Worm (Caenorhabditis elegans) whole organism, late embryonic: ENCODE data around the gene grd-14.

Source experiments
- F13H6.1 ChIP-seq: sonication (generic microtip); optimal IDR thresholded peaks from 2 replicates; lab custom pipeline; 2016; ENCODE audit warnings: missing genetic modification characterization, missing compliant biosample characterization
- ceh-2 ChIP-seq: sonication (generic microtip); optimal IDR thresholded peaks from 2 replicates; lab custom pipeline; 2016; ENCODE audit warnings: missing genotype, missing genetic modification characterization, missing compliant biosample characterization
- che-1 ChIP-seq: sonication (generic microtip); optimal IDR thresholded peaks from 2 replicates; lab custom pipeline; 2016; ENCODE audit warnings: mild to moderate bottlenecking, missing genetic modification characterization, missing compliant biosample characterization
- dmd-4 ChIP-seq: sonication (generic microtip); optimal IDR thresholded peaks from 2 replicates; lab custom pipeline; 2016; ENCODE audit warnings: borderline replicate concordance, missing genetic modification characterization, missing compliant biosample characterization
- dve-1 ChIP-seq: sonication (generic microtip); optimal IDR thresholded peaks from 2 replicates; lab custom pipeline; 2017; ENCODE audit warnings: antibody characterized with exemption, mild to moderate bottlenecking, missing genetic modification characterization, missing compliant biosample characterization
- nhr-11 ChIP-seq: fragments of 150-350 bp; optimal IDR thresholded peaks from 2 replicates; lab custom pipeline; 2014; ENCODE audit warnings: missing biosample characterization, missing genetic modification characterization
- pha-4 ChIP-seq: fragments of 150-350 bp; optimal IDR thresholded peaks from 2 replicates; lab custom pipeline; 2018; ENCODE audit warnings: missing biosample characterization, missing genetic modification reagents, missing genetic modification characterization

DNA sequence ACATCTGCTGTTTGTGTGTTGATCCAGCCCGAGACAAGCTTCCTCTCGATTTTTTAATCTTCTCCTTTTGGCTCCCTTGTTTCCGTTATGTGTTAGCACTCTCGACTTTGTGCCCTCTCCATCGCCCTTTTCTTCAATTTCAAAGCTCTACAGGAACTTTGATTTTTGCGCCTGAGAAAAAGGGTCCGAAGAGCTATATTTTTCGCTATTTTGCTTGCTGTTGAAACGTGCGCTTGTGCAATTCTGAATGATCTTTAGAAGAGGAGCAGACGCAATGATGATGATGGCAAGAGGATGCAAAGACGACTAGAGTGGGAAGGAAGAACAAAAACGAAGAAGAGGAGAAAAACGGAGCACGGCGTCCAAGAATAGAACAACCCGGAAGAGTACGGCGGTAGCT is 18.1 kb upstream of the grd-14 start:
- TF ChIP-seq F13H6.1 (tag; lab: Kevin White, UChicago), result no peak
- no peak for TF ChIP-seq nhr-11 (tag; lab: Kevin White, UChicago)
- no peak for TF ChIP-seq pha-4 (tag; lab: Kevin White, UChicago)
- TF ChIP-seq che-1, result no peak
- TF ChIP-seq ceh-2 (tag; lab: Kevin White, UChicago), result no peak
- no peak for TF ChIP-seq dve-1 (tag; lab: Kevin White, UChicago)
- TF ChIP-seq dmd-4 (tag; lab: Kevin White, UChicago), result no peak
